Worm (Caenorhabditis elegans) whole organism, midembryonic: ENCODE results near the gene F55C5.17.

ENCODE experiments used
- T22C8.4 ChIP-seq: fragments of 200-800 bp; sonication (Bioruptor generic); IDR thresholded peaks from 2 replicates; pipeline ENCODE4 v1.3.6; 2022; ENCODE audit warnings: missing genetic modification characterization, missing compliant biosample characterization
- cog-1 ChIP-seq: sonication (generic microtip); optimal IDR thresholded peaks from 2 replicates; lab custom pipeline; 2016; ENCODE audit warnings: missing genetic modification characterization, missing compliant biosample characterization
- flt-1 ChIP-seq: fragments of 200-800 bp; sonication (Bioruptor generic); IDR thresholded peaks from 2 replicates; pipeline ENCODE4 v1.3.6; 2022; ENCODE audit warnings: missing genetic modification characterization, missing compliant biosample characterization
- klf-2 ChIP-seq: fragments of 200-800 bp; sonication (Bioruptor generic); conservative IDR thresholded peaks from 2 replicates; pipeline ENCODE4 v1.3.6; 2022; ENCODE audit warnings: missing genetic modification reagents, missing genetic modification characterization, missing compliant biosample characterization
- med-1 ChIP-seq: sonication (generic microtip); optimal IDR thresholded peaks from 2 replicates; lab custom pipeline; 2017; ENCODE audit warnings: missing genetic modification characterization, mild to moderate bottlenecking, missing compliant biosample characterization, antibody characterized with exemption, missing genetic modification reagents; ENCODE audit not compliant: insufficient read depth
- ref-1 ChIP-seq: fragments of 200-800 bp; sonication (Bioruptor generic); conservative IDR thresholded peaks from 2 replicates; pipeline ENCODE4 v1.3.6; 2022; ENCODE audit warnings: missing genetic modification reagents, missing genetic modification characterization, missing compliant biosample characterization
- ztf-23 ChIP-seq: fragments of 200-800 bp; sonication (Bioruptor generic); IDR thresholded peaks from 2 replicates; pipeline ENCODE4 v1.3.6; 2022; ENCODE audit warnings: missing genetic modification reagents, missing genetic modification characterization, missing compliant biosample characterization
- ztf-29 ChIP-seq: fragments of 200-800 bp; sonication (Bioruptor generic); IDR thresholded peaks from 2 replicates; pipeline ENCODE4 v1.3.6; 2022; ENCODE audit warnings: missing genetic modification reagents, missing genetic modification characterization, missing compliant biosample characterization

DNA sequence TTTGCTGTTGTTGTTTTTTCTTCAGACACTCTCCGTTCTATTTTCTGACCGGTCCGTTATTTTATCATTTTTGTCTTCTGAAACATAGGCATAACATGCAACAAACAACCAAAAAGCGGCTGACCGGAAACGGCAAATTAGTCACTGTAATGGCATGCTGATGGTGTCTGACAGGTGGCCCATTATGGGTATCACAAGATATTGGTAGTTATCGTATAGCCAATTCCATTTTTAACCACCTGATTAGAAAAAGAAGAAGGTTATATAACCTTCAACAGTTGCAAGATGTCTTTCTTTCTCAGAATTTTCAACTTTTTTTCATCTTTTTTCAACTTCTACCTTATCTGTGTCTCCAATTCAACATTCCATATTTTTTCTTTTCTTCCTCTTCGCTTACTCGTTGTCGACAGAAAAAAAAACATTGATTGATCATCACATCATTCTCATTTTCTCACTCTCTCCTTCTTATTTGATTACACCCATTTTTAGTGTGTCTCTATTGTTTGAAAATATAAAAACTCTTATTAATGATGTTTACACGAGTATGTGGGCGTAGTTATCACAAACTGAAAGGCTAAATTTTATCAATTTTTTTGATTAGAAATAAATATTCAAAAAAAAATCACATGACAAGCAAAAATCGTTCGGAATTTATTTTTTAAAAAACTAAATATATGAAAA is 1.4 kb upstream of the F55C5.17 start:
- TF ChIP-seq med-1: no peak
- TF ChIP-seq cog-1: no peak
- no peak for TF ChIP-seq ztf-23 (GFP tag; lab: Robert Waterston, UW)
- TF ChIP-seq T22C8.4: no peak
- no peak for TF ChIP-seq klf-2 (GFP tag; lab: Robert Waterston, UW)
- no peak for TF ChIP-seq ref-1 (GFP tag; lab: Robert Waterston, UW)
- TF ChIP-seq flt-1 (GFP tag; lab: Robert Waterston, UW): no peak
- TF ChIP-seq ztf-29: no peak
